Worm (Caenorhabditis elegans) whole organism, midembryonic: ENCODE measurements around the gene T28C12.2.

Experiments used
- cog-1 ChIP-seq: sonication (generic microtip); optimal IDR thresholded peaks from 2 replicates; lab custom pipeline; 2016; ENCODE audit warnings: missing genetic modification characterization, missing compliant biosample characterization
- med-1 ChIP-seq: sonication (generic microtip); optimal IDR thresholded peaks from 2 replicates; lab custom pipeline; 2017; ENCODE audit warnings: missing genetic modification characterization, mild to moderate bottlenecking, missing compliant biosample characterization, antibody characterized with exemption, missing genetic modification reagents; ENCODE audit not compliant: insufficient read depth

- TF ChIP-seq med-1 = no peak
- no peak for TF ChIP-seq cog-1 (tag; lab: Kevin White, UChicago)
Measured at ce11 chrV:6303471-6303870, 25.5 kb upstream of the T28C12.2 start, which contains the start of gene sago-1.
